Fruit fly (Drosophila melanogaster): ENCODE results near the gene CG13784.

Gene CG13784

dm6 chr2L:7154861-7155594 is 64.8 kb downstream of the CG13784 start (continued):
- no peak for TF ChIP-seq vfl (GFP tag; optimal IDR thresholded peaks at IDR 0.05)
- no peak for TF ChIP-seq CG2875 (GFP tag; optimal IDR thresholded peaks at IDR 0.05)
- no peak for TF ChIP-seq Abd-B (GFP tag; optimal IDR thresholded peaks at IDR 0.05)
- TF ChIP-seq CG13287 (GFP tag; IDR thresholded peaks at IDR 0.05; ENCODE audit: partially characterized antibody): no peak
- TF ChIP-seq abd-A (tag; optimal IDR thresholded peaks at IDR 0.05): no peak
- TF ChIP-seq Dll (GFP tag; IDR thresholded peaks at IDR 0.05; ENCODE audit: partially characterized antibody): no peak
- TF ChIP-seq fru (optimal IDR thresholded peaks at IDR 0.05): no peak
- no peak for TF ChIP-seq Bdp1 (GFP tag; optimal IDR thresholded peaks at IDR 0.05)
- TF ChIP-seq CG10565 (GFP tag; optimal IDR thresholded peaks at IDR 0.05): no peak
- TF ChIP-seq NK7.1 (GFP tag; optimal IDR thresholded peaks at IDR 0.05): no peak
- no peak for TF ChIP-seq cwo (GFP tag; optimal IDR thresholded peaks at IDR 0.05)
- TF ChIP-seq chinmo (GFP tag; IDR thresholded peaks at IDR 0.05; ENCODE audit: partially characterized antibody): no peak
- TF ChIP-seq dan (GFP tag; IDR thresholded peaks at IDR 0.05): no peak
- no peak for TF ChIP-seq Sin3A (optimal IDR thresholded peaks at IDR 0.05)
- TF ChIP-seq CG7987 (GFP tag; optimal IDR thresholded peaks at IDR 0.05): no peak
- no peak for TF ChIP-seq MTF-1 (GFP tag; optimal IDR thresholded peaks at IDR 0.05; ENCODE audit: borderline replicate concordance)
- no peak for TF ChIP-seq HmgD (GFP tag; optimal IDR thresholded peaks at IDR 0.05)
- TF ChIP-seq CG4617 (GFP tag; optimal IDR thresholded peaks at IDR 0.05; ENCODE audit: borderline replicate concordance): no peak
- TF ChIP-seq salm (tag; optimal IDR thresholded peaks at IDR 0.05): no peak
- TF ChIP-seq sr (GFP tag; IDR thresholded peaks at IDR 0.05): no peak
- TF ChIP-seq al (GFP tag; IDR thresholded peaks at IDR 0.05): no peak
- TF ChIP-seq fu2 (GFP tag; optimal IDR thresholded peaks at IDR 0.05): no peak
- no peak for TF ChIP-seq emc (GFP tag; optimal IDR thresholded peaks at IDR 0.05)
- peak; percentile 24; the same call in 1 of the 3 replicates for TF ChIP-seq Aef1 (GFP tag; IDR thresholded peaks at IDR 0.05)
- no peak for TF ChIP-seq Jarid2 (GFP tag; optimal IDR thresholded peaks at IDR 0.05)
- TF ChIP-seq CG5953 (GFP tag; IDR thresholded peaks at IDR 0.05): no peak
- no peak for TF ChIP-seq CG7745 (tag; optimal IDR thresholded peaks at IDR 0.05)
- TF ChIP-seq CG1647 (GFP tag; optimal IDR thresholded peaks at IDR 0.05): peak; percentile 13
- no peak for TF ChIP-seq luna (GFP tag; optimal IDR thresholded peaks at IDR 0.05)
- TF ChIP-seq Dad (GFP tag; optimal IDR thresholded peaks at IDR 0.05): no peak
- no peak for TF ChIP-seq cas (GFP tag; IDR thresholded peaks at IDR 0.05)
- TF ChIP-seq CG17612 (GFP tag; IDR thresholded peaks at IDR 0.05): no peak
- no peak for TF ChIP-seq Max (GFP tag; optimal IDR thresholded peaks at IDR 0.05)
- TF ChIP-seq crc (GFP tag; optimal IDR thresholded peaks at IDR 0.05): peak; percentile 31
- TF ChIP-seq eyg (GFP tag; optimal IDR thresholded peaks at IDR 0.05): no peak
- TF ChIP-seq tin (GFP tag; optimal IDR thresholded peaks at IDR 0.05): peak; percentile 13
- TF ChIP-seq CG11398 (GFP tag; optimal IDR thresholded peaks at IDR 0.05): no peak
- no peak for TF ChIP-seq CG6175 (GFP tag; IDR thresholded peaks at IDR 0.05)
- TF ChIP-seq Gsc (GFP tag; IDR thresholded peaks at IDR 0.05): 0 out of 2 replicates have a peak, but pooled peaks have one; percentile 21
- TF ChIP-seq Meics (GFP tag; optimal IDR thresholded peaks at IDR 0.05): no peak
- no peak for TF ChIP-seq corto (GFP tag; optimal IDR thresholded peaks at IDR 0.05)
- TF ChIP-seq Gug (GFP tag; IDR thresholded peaks at IDR 0.05): no peak
- TF ChIP-seq BEAF-32 (GFP tag; optimal IDR thresholded peaks at IDR 0.05): no peak
- TF ChIP-seq CG18262 (tag; optimal IDR thresholded peaks at IDR 0.05): peak; percentile 31
- TF ChIP-seq stwl (tag; optimal IDR thresholded peaks at IDR 0.05): no peak
- TF ChIP-seq CG16813 (GFP tag; IDR thresholded peaks at IDR 0.05; ENCODE audit: partially characterized antibody): no peak
- TF ChIP-seq knrl (GFP tag; IDR thresholded peaks at IDR 0.05; ENCODE audit: partially characterized antibody): no peak
- TF ChIP-seq stc (GFP tag; IDR thresholded peaks at IDR 0.05): no peak
- TF ChIP-seq dpn (GFP tag; optimal IDR thresholded peaks at IDR 0.05): peak in 1 of 2 experiments; percentile 16
- peak; percentile 64; the same call in 2 of the 3 replicates for TF ChIP-seq ci (GFP tag; IDR thresholded peaks at IDR 0.05)
- no peak for TF ChIP-seq gro (GFP tag; optimal IDR thresholded peaks at IDR 0.05)

Measured in whole organism, embryonic.